Worm (Caenorhabditis elegans) whole organism, L4 larva: ENCODE data around the gene K08F9.1.

Experiments used
- F26F4.8 ChIP-seq: fragments of 200-800 bp; sonication (Bioruptor generic); conservative IDR thresholded peaks from 2 replicates; pipeline ENCODE4 v1.3.6; 2022; ENCODE audit warnings: missing genetic modification characterization, missing compliant biosample characterization
- Y5F2A.4 ChIP-seq: fragments of 200-800 bp; sonication (Bioruptor generic); optimal IDR thresholded peaks from 2 replicates; lab custom pipeline; 2018; ENCODE audit warnings: mild to moderate bottlenecking, missing genetic modification characterization, missing compliant biosample characterization
- ZK546.5 ChIP-seq, 2 experiments: sonication (generic microtip); optimal IDR thresholded peaks; 2 replicates each; lab custom pipeline; 2017; ENCODE audit warnings: missing biosample characterization in 2 of 2, missing genetic modification characterization in 2 of 2
- aly-2 ChIP-seq: sonication (generic microtip); optimal IDR thresholded peaks from 2 replicates; lab custom pipeline; 2018; ENCODE audit warnings: missing biosample characterization, missing genetic modification characterization
- ama-1 ChIP-seq: fragments of 150-350 bp; optimal IDR thresholded peaks from 2 replicates; lab custom pipeline; 2014; ENCODE audit warnings: inconsistent platforms, mixed read lengths
- ceh-28 ChIP-seq: fragments of 150-350 bp; optimal IDR thresholded peaks from 2 replicates; lab custom pipeline; 2014; ENCODE audit warnings: missing biosample characterization, missing genetic modification reagents, missing genetic modification characterization
- jun-1 ChIP-seq: fragments of 150-350 bp; optimal IDR thresholded peaks from 2 replicates; lab custom pipeline; 2014; ENCODE audit warnings: missing biosample characterization, missing genetic modification reagents, missing genetic modification characterization
- nhr-10 ChIP-seq: fragments of 150-350 bp; optimal IDR thresholded peaks from 2 replicates; lab custom pipeline; 2014; ENCODE audit warnings: missing biosample characterization, missing genetic modification characterization
- nhr-237 ChIP-seq: sonication (generic microtip); optimal IDR thresholded peaks from 2 replicates; lab custom pipeline; 2017; ENCODE audit warnings: missing biosample characterization, missing genetic modification characterization
- nhr-77 ChIP-seq: fragments of 150-350 bp; optimal IDR thresholded peaks from 2 replicates; lab custom pipeline; 2014; ENCODE audit warnings: missing biosample characterization, missing genetic modification characterization
- pha-4 ChIP-seq, 2 experiments: fragments of 150-350 bp in 1 of 2; fragments of 200-800 bp in 1 of 2; sonication (Bioruptor generic) in 1 of 2; IDR thresholded peaks in 1 of 2; optimal IDR thresholded peaks in 1 of 2; 2 replicates each; pipeline versions ENCODE4 v1.3.6 to Lab custom; 2014 to 2022; ENCODE audit warnings: missing genetic modification characterization in 2 of 2, missing genetic modification reagents in 2 of 2, missing biosample characterization in 1 of 2, missing compliant biosample characterization in 1 of 2
- unc-62 ChIP-seq, 3 experiments: fragments of 150-350 bp in 1 of 3; sonication (generic microtip); optimal IDR thresholded peaks in 2 of 3; peaks in 1 of 3; 1 replicate in 1 of 3; 2 replicates in 2 of 3; lab custom pipeline; 2014 to 2017; ENCODE audit warnings: missing biosample characterization in 3 of 3, missing genetic modification characterization in 3 of 3, missing genetic modification reagents in 3 of 3, missing genotype in 1 of 3
- zip-11 ChIP-seq: fragments of 200-800 bp; sonication (Bioruptor generic); IDR thresholded peaks from 2 replicates; pipeline ENCODE4 v1.3.6; 2022; ENCODE audit warnings: missing genetic modification characterization, missing compliant biosample characterization

- TF ChIP-seq ceh-28 (tag; lab: Kevin White, UChicago) = no peak
- no peak for TF ChIP-seq Y5F2A.4 (GFP tag; lab: Kevin White, UChicago)
- TF ChIP-seq ama-1 (lab: Kevin White, UChicago) = no peak
- TF ChIP-seq unc-62 (GFP tag; optimal IDR thresholded peaks at IDR 0.05 in 1 of 2; lab: Kevin White, UChicago) = no peak
- no peak for TF ChIP-seq unc-62 (tag; optimal IDR thresholded peaks at IDR 0.05; lab: Kevin White, UChicago)
- TF ChIP-seq aly-2 (tag; lab: Kevin White, UChicago) = no peak
- TF ChIP-seq zip-11 (GFP tag; lab: Robert Waterston, UW) = no peak
- TF ChIP-seq F26F4.8 (GFP tag; lab: Robert Waterston, UW) = no peak
- TF ChIP-seq nhr-237 (tag; lab: Kevin White, UChicago) = no peak
- TF ChIP-seq jun-1 (tag; lab: Kevin White, UChicago) = no peak
- no peak for TF ChIP-seq ZK546.5 (tag; optimal IDR thresholded peaks at IDR 0.05; lab: Kevin White, UChicago)
- no peak for TF ChIP-seq nhr-77 (tag; lab: Kevin White, UChicago)
- TF ChIP-seq pha-4 (GFP tag; IDR thresholded peaks at IDR 0.05; lab: Robert Waterston, UW) = no peak
- no peak for TF ChIP-seq pha-4 (tag; optimal IDR thresholded peaks at IDR 0.05; lab: Kevin White, UChicago)
- TF ChIP-seq nhr-10 (tag; lab: Kevin White, UChicago) = no peak
Observed at ce11 chrV:15182407-15182806, 39.2 kb upstream of the K08F9.1 start, which contains the start of gene fbxa-84.
